Fruit fly (Drosophila melanogaster) S2 (cell line): ENCODE results near the gene CG9389.

ENCODE experiments used
- CG8478 ChIP-seq: fragments of >200 bp; optimal IDR thresholded peaks from 2 replicates; lab custom pipeline; 2018
- CTCF ChIP-seq, 2 experiments: fragments of >200 bp; optimal IDR thresholded peaks; 2 replicates each; lab custom pipeline; 2018

dm6 chr3L:21253761-21254523 is 16.4 kb downstream of the CG9389 start:
- TF ChIP-seq CG8478 (lab: Kevin White, UChicago) (no peak), CTCF (optimal IDR thresholded peaks at IDR 0.05; lab: Kevin White, UChicago) (no peak)
